Worm (Caenorhabditis elegans) whole organism, L4 larva: ENCODE data around the gene T05A7.13.

Source experiments
- D1046.2 ChIP-seq: fragments of 200-800 bp; sonication (Bioruptor generic); IDR thresholded peaks from 2 replicates; pipeline ENCODE4 v1.3.6; 2022; ENCODE audit warnings: missing genetic modification characterization, missing compliant biosample characterization
- aha-1 ChIP-seq: fragments of 150-350 bp; peaks from one replicate; lab custom pipeline; 2014; ENCODE audit warnings: missing biosample characterization, missing genetic modification characterization
- ceh-82 ChIP-seq: sonication (generic microtip); optimal IDR thresholded peaks from 2 replicates; lab custom pipeline; 2017; ENCODE audit warnings: missing biosample characterization, missing genetic modification characterization
- fkh-10 ChIP-seq: fragments of 150-350 bp; optimal IDR thresholded peaks from 2 replicates; lab custom pipeline; 2014; ENCODE audit warnings: missing biosample characterization, missing genetic modification reagents, missing genetic modification characterization
- fos-1 ChIP-seq: fragments of 150-350 bp; optimal IDR thresholded peaks from 2 replicates; lab custom pipeline; 2014; ENCODE audit warnings: missing biosample characterization, missing genetic modification characterization
- lin-13 ChIP-seq: fragments of 150-350 bp; optimal IDR thresholded peaks from 2 replicates; lab custom pipeline; 2014; ENCODE audit warnings: missing biosample characterization, missing genetic modification reagents, missing genetic modification characterization
- lin-29 ChIP-seq: fragments of 200-800 bp; sonication (Bioruptor generic); IDR thresholded peaks from 2 replicates; pipeline ENCODE4 v1.3.6; 2022; ENCODE audit warnings: missing genetic modification reagents, missing genetic modification characterization, missing compliant biosample characterization
- mep-1 ChIP-seq: fragments of 150-350 bp; sonication (generic microtip); optimal IDR thresholded peaks from 3 replicates; lab custom pipeline; 2014; ENCODE audit warnings: missing biosample characterization, missing genetic modification characterization
- nhr-77 ChIP-seq: fragments of 150-350 bp; optimal IDR thresholded peaks from 2 replicates; lab custom pipeline; 2014; ENCODE audit warnings: missing biosample characterization, missing genetic modification characterization
- unc-130 ChIP-seq: sonication (generic microtip); optimal IDR thresholded peaks from 2 replicates; lab custom pipeline; 2016; ENCODE audit warnings: missing genetic modification reagents, missing genetic modification characterization, missing compliant biosample characterization
- vab-7 ChIP-seq: fragments of 200-800 bp; sonication (Bioruptor generic); IDR thresholded peaks from 2 replicates; pipeline ENCODE4 v1.3.6; 2022; ENCODE audit warnings: missing genetic modification reagents, missing genetic modification characterization, missing compliant biosample characterization
- zfp-3 ChIP-seq: fragments of 200-800 bp; sonication (Bioruptor generic); conservative IDR thresholded peaks from 2 replicates; pipeline ENCODE4 v1.3.6; 2022; ENCODE audit warnings: missing genetic modification reagents, missing genetic modification characterization, missing compliant biosample characterization

ce11 chrII:4648785-4649184 is 12.4 kb downstream of the T05A7.13 start, which contains the start of gene lgc-27:
- TF ChIP-seq lin-29 (GFP tag; lab: Robert Waterston, UW) (no peak), nhr-77 (tag; lab: Kevin White, UChicago) (no peak), D1046.2 (no peak), vab-7 (GFP tag; lab: Robert Waterston, UW) (no peak), fkh-10 (no peak), unc-130 (GFP tag; lab: Kevin White, UChicago) (no peak), ceh-82 (tag; lab: Kevin White, UChicago) (no peak), lin-13 (GFP tag; lab: Kevin White, UChicago) (no peak), mep-1 (tag; lab: Kevin White, UChicago) (no peak), aha-1 (no peak), zfp-3 (no peak), fos-1 (tag; lab: Kevin White, UChicago) (no peak)
